Fruit fly (Drosophila melanogaster) whole organism, adult: ENCODE results near the gene CG10584.

Experiments used
- CG11617 ChIP-seq: fragments of 200-800 bp; sonication (Bioruptor generic); optimal IDR thresholded peaks from 2 replicates; lab custom pipeline; 2017; ENCODE audit warnings: mild to moderate bottlenecking, missing biosample characterization, missing genetic modification reagents, missing genetic modification characterization
- CG12768 ChIP-seq: fragments of 200-800 bp; sonication (Bioruptor generic); optimal IDR thresholded peaks from 2 replicates; lab custom pipeline; 2017; ENCODE audit warnings: missing biosample characterization, missing genetic modification characterization, mild to moderate bottlenecking, moderate library complexity, missing genetic modification reagents
- CG14711 ChIP-seq: fragments of 200-800 bp; sonication (Bioruptor generic); optimal IDR thresholded peaks from 2 replicates; lab custom pipeline; 2018; ENCODE audit warnings: missing biosample characterization, mild to moderate bottlenecking, missing genetic modification characterization, moderate library complexity
- CG1620 ChIP-seq: fragments of 200-800 bp; sonication (Bioruptor generic); optimal IDR thresholded peaks from 2 replicates; lab custom pipeline; 2016; ENCODE audit warnings: missing biosample characterization, missing genetic modification characterization
- CG33017 ChIP-seq: fragments of 200-800 bp; sonication (Bioruptor generic); optimal IDR thresholded peaks from 2 replicates; lab custom pipeline; 2018; ENCODE audit warnings: missing biosample characterization, mild to moderate bottlenecking, missing genetic modification characterization, moderate library complexity
- CG5204 ChIP-seq: fragments of 200-800 bp; sonication (Bioruptor generic); optimal IDR thresholded peaks from 2 replicates; lab custom pipeline; 2016; ENCODE audit warnings: missing biosample characterization, missing genetic modification characterization
- CG7045 ChIP-seq: fragments of 200-800 bp; sonication (Bioruptor generic); optimal IDR thresholded peaks from 2 replicates; lab custom pipeline; 2017; ENCODE audit warnings: missing biosample characterization, mild to moderate bottlenecking, missing genetic modification characterization
- CG7101 ChIP-seq: fragments of 200-800 bp; sonication (Bioruptor generic); optimal IDR thresholded peaks from 2 replicates; lab custom pipeline; 2018; ENCODE audit warnings: missing biosample characterization, mild to moderate bottlenecking, missing genetic modification characterization, moderate library complexity
- Clk ChIP-seq: fragments of 200-800 bp; sonication (Bioruptor generic); optimal IDR thresholded peaks from 2 replicates; lab custom pipeline; 2017; ENCODE audit warnings: missing biosample characterization, missing genetic modification characterization
- Crg-1 ChIP-seq: fragments of 200-800 bp; sonication (Bioruptor generic); optimal IDR thresholded peaks from 2 replicates; lab custom pipeline; 2016; ENCODE audit warnings: missing biosample characterization, missing genetic modification characterization
- Hr96 ChIP-seq: fragments of 200-800 bp; sonication (Bioruptor generic); optimal IDR thresholded peaks from 2 replicates; lab custom pipeline; 2016; ENCODE audit warnings: missing biosample characterization, missing genetic modification characterization
- Mnt ChIP-seq: fragments of 200-800 bp; sonication (Bioruptor generic); optimal IDR thresholded peaks from 2 replicates; lab custom pipeline; 2016; ENCODE audit warnings: missing biosample characterization, mild to moderate bottlenecking, missing genetic modification characterization
- bab1 ChIP-seq: fragments of 200-800 bp; sonication (Bioruptor generic); optimal IDR thresholded peaks from 3 replicates; lab custom pipeline; 2019; ENCODE audit warnings: missing biosample characterization, mild to moderate bottlenecking, missing genetic modification characterization, moderate library complexity
- cic ChIP-seq: fragments of 200-800 bp; sonication (Bioruptor generic); optimal IDR thresholded peaks from 2 replicates; lab custom pipeline; 2017; ENCODE audit warnings: missing biosample characterization, mild to moderate bottlenecking, missing genetic modification characterization, moderate library complexity
- cnc ChIP-seq, 2 experiments: fragments of >200 bp; optimal IDR thresholded peaks; 2 replicates each; lab custom pipeline; 2017
- kay ChIP-seq: fragments of 200-800 bp; sonication (Bioruptor generic); peaks from one replicate; lab custom pipeline; 2016; ENCODE audit warnings: missing biosample characterization, missing genetic modification characterization, borderline replicate concordance
- ovo ChIP-seq: fragments of 200-800 bp; sonication (Bioruptor generic); optimal IDR thresholded peaks from 2 replicates; lab custom pipeline; 2016; ENCODE audit warnings: missing biosample characterization, missing genetic modification characterization
- pad ChIP-seq: fragments of 200-800 bp; sonication (Bioruptor generic); optimal IDR thresholded peaks from 3 replicates; lab custom pipeline; 2017; ENCODE audit warnings: missing biosample characterization, missing genetic modification characterization, mild to moderate bottlenecking, moderate library complexity, missing genetic modification reagents
- tj ChIP-seq: fragments of 200-800 bp; sonication (Bioruptor generic); optimal IDR thresholded peaks from 3 replicates; lab custom pipeline; 2017; ENCODE audit warnings: missing biosample characterization, mild to moderate bottlenecking, missing genetic modification characterization, moderate library complexity
- toe ChIP-seq: fragments of 200-800 bp; sonication (Bioruptor generic); optimal IDR thresholded peaks from 2 replicates; lab custom pipeline; 2016; ENCODE audit warnings: missing biosample characterization, missing genetic modification characterization

CG10584 gene

dm6 chr3L:21031093-21031930 is at the start of gene CG10584, which contains the start of gene Polr3E:
TSS of gene CG10584 (minus strand) at chr3L:21031360.
TSS of gene Polr3E (plus strand) at chr3L:21031825.
- TF ChIP-seq CG7045 (GFP tag; lab: Kevin White, UChicago): peak; percentile 95
- peak; percentile 77 for TF ChIP-seq cic (GFP tag; lab: Kevin White, UChicago)
- peak; percentile 86 for TF ChIP-seq CG14711 (tag; lab: Kevin White, UChicago)
- TF ChIP-seq CG5204 (GFP tag; lab: Kevin White, UChicago): no peak
- peak; percentile 96 for TF ChIP-seq CG12768 (GFP tag; lab: Kevin White, UChicago)
- peak; percentile 84 for TF ChIP-seq Clk (GFP tag; lab: Kevin White, UChicago)
- TF ChIP-seq Hr96 (GFP tag; lab: Kevin White, UChicago): peak; percentile 71
- peak; percentile 93 for TF ChIP-seq CG7101 (tag; lab: Kevin White, UChicago)
- no peak for TF ChIP-seq kay (GFP tag; lab: Kevin White, UChicago)
- peak; percentile 82 for TF ChIP-seq tj
- peak; percentile 89 for TF ChIP-seq ovo
- peak; percentile 82 for TF ChIP-seq toe (GFP tag; lab: Kevin White, UChicago)
- peak; percentile 86 for TF ChIP-seq Crg-1 (GFP tag; lab: Kevin White, UChicago)
- TF ChIP-seq Mnt: peak; percentile 76
- peak; percentile 97 for TF ChIP-seq CG11617 (GFP tag; lab: Kevin White, UChicago)
- TF ChIP-seq CG33017 (tag; lab: Kevin White, UChicago): peak; percentile 93
- peak; percentile 42 for TF ChIP-seq CG1620 (GFP tag; lab: Kevin White, UChicago)
- TF ChIP-seq pad (GFP tag; lab: Kevin White, UChicago): peak; percentile 87
- no peak for TF ChIP-seq cnc (optimal IDR thresholded peaks at IDR 0.05; lab: Kevin White, UChicago)
- peak; percentile 90 for TF ChIP-seq bab1 (GFP tag; lab: Kevin White, UChicago)

dm6 chr3L:21080430-21080829 is 49.3 kb upstream of the CG10584 start:
- TF ChIP-seq cnc (optimal IDR thresholded peaks at IDR 0.05; lab: Kevin White, UChicago) (no peak), toe (GFP tag; lab: Kevin White, UChicago) (peak; percentile 5), CG5204 (GFP tag; lab: Kevin White, UChicago) (peak; percentile 49), CG11617 (GFP tag; lab: Kevin White, UChicago) (no peak)

- TF ChIP-seq kay (GFP tag; lab: Kevin White, UChicago): no peak
- TF ChIP-seq CG12768 (GFP tag; lab: Kevin White, UChicago): peak; percentile 20
- no peak for TF ChIP-seq CG33017 (tag; lab: Kevin White, UChicago)
- peak; percentile 22 for TF ChIP-seq CG11617 (GFP tag; lab: Kevin White, UChicago)
- TF ChIP-seq cnc (optimal IDR thresholded peaks at IDR 0.05; lab: Kevin White, UChicago): no peak
- no peak for TF ChIP-seq pad (GFP tag; lab: Kevin White, UChicago)
- no peak for TF ChIP-seq CG5204 (GFP tag; lab: Kevin White, UChicago)
- TF ChIP-seq CG1620 (GFP tag; lab: Kevin White, UChicago): no peak
- TF ChIP-seq Hr96 (GFP tag; lab: Kevin White, UChicago): no peak
- no peak for TF ChIP-seq CG7045 (GFP tag; lab: Kevin White, UChicago)
- TF ChIP-seq toe (GFP tag; lab: Kevin White, UChicago): no peak
- no peak for TF ChIP-seq CG14711 (tag; lab: Kevin White, UChicago)
Measured at dm6 chr3L:21070063-21070462, 38.9 kb upstream of the CG10584 start.

- no peak for TF ChIP-seq CG11617 (GFP tag; lab: Kevin White, UChicago)
- TF ChIP-seq cnc (optimal IDR thresholded peaks at IDR 0.05; lab: Kevin White, UChicago): no peak
- TF ChIP-seq ovo: no peak
- TF ChIP-seq CG33017 (tag; lab: Kevin White, UChicago): no peak
- TF ChIP-seq Mnt: no peak
- TF ChIP-seq tj: no peak
- TF ChIP-seq CG7045 (GFP tag; lab: Kevin White, UChicago): no peak
- TF ChIP-seq cic (GFP tag; lab: Kevin White, UChicago): no peak
- no peak for TF ChIP-seq Hr96 (GFP tag; lab: Kevin White, UChicago)
- no peak for TF ChIP-seq bab1 (GFP tag; lab: Kevin White, UChicago)
- TF ChIP-seq kay (GFP tag; lab: Kevin White, UChicago): no peak
Measured at dm6 chr3L:21069453-21069852, 38.3 kb upstream of the CG10584 start.

- TF ChIP-seq cic (GFP tag; lab: Kevin White, UChicago) (no peak), ovo (no peak), CG7101 (tag; lab: Kevin White, UChicago) (no peak), CG11617 (GFP tag; lab: Kevin White, UChicago) (no peak), kay (GFP tag; lab: Kevin White, UChicago) (no peak), toe (GFP tag; lab: Kevin White, UChicago) (no peak), CG5204 (GFP tag; lab: Kevin White, UChicago) (no peak), CG14711 (tag; lab: Kevin White, UChicago) (no peak), tj (no peak), CG1620 (GFP tag; lab: Kevin White, UChicago) (no peak), CG33017 (tag; lab: Kevin White, UChicago) (no peak), Crg-1 (GFP tag; lab: Kevin White, UChicago) (no peak), Mnt (no peak), CG7045 (GFP tag; lab: Kevin White, UChicago) (no peak), CG12768 (GFP tag; lab: Kevin White, UChicago) (no peak), Hr96 (GFP tag; lab: Kevin White, UChicago) (no peak), pad (GFP tag; lab: Kevin White, UChicago) (no peak)
Measured at dm6 chr3L:21067553-21068157, 36.5 kb upstream of the CG10584 start.
